Worm (Caenorhabditis elegans) whole organism, L4/young adult: ENCODE data around the gene K07H8.5.

ENCODE experiments used
- W03F9.2 ChIP-seq: fragments of 150-350 bp; optimal IDR thresholded peaks from 2 replicates; lab custom pipeline; 2014; ENCODE audit warnings: missing biosample characterization, missing genetic modification characterization
- dao-5 ChIP-seq: sonication (generic microtip); optimal IDR thresholded peaks from 2 replicates; lab custom pipeline; 2016; ENCODE audit warnings: missing genotype, missing genetic modification characterization, moderate library complexity, missing compliant biosample characterization
- him-1 ChIP-seq: sonication (generic microtip); optimal IDR thresholded peaks from 2 replicates; lab custom pipeline; 2016; ENCODE audit warnings: missing genotype, missing genetic modification reagents, missing genetic modification characterization, missing compliant biosample characterization

Gene K07H8.5

DNA sequence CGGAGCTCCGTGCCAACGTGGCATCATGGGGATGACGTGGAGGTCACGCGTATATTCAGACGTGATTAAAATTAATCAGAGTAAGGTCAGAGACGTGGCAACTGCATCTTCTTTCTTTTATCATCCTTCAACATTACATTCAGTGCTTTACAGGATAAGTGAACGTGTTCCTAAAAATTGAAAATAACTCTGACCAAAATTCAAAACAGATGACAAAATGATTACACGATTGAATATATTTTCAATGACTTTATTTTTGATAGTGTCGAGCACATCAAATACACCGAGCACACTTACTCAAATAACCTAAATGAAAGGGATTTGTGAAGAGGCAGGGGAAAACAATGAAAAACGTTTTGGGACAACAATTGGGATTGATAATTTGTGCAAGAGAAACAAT, 18.2 kb downstream of the K07H8.5 start, which contains the start of gene K07H8.9:
K07H8.9 (minus strand) TSS at position 125 of the 400 bp plus-strand sequence.
- no peak for TF ChIP-seq him-1 (tag; lab: Kevin White, UChicago)
- no peak for TF ChIP-seq W03F9.2
- TF ChIP-seq dao-5 (tag; lab: Kevin White, UChicago), result no peak

- TF ChIP-seq W03F9.2 (no peak), dao-5 (tag; lab: Kevin White, UChicago) (no peak), him-1 (tag; lab: Kevin White, UChicago) (no peak)
Measured at ce11 chrIV:8287287-8287686, 19.2 kb downstream of the K07H8.5 start.

ce11 chrIV:8289105-8289504, 21.0 kb downstream of the K07H8.5 start:
- TF ChIP-seq W03F9.2, result no peak
- TF ChIP-seq him-1 (tag; lab: Kevin White, UChicago), result no peak
- TF ChIP-seq dao-5 (tag; lab: Kevin White, UChicago), result no peak

ce11 chrIV:8289505-8289579, 21.2 kb downstream of the K07H8.5 start, which contains the start of gene nucl-1:
Gene nucl-1, minus strand, starts transcription at chrIV:8289530.
- TF ChIP-seq him-1 (tag; lab: Kevin White, UChicago) (no peak), W03F9.2 (no peak), dao-5 (tag; lab: Kevin White, UChicago) (no peak)

- peak; percentile 39 for TF ChIP-seq W03F9.2
- no peak for TF ChIP-seq him-1 (tag; lab: Kevin White, UChicago)
Measured at ce11 chrIV:8289580-8290323, 21.6 kb downstream of the K07H8.5 start, which contains the start of gene daf-31. Gene daf-31, plus strand, starts transcription at chrIV:8290273.

- TF ChIP-seq him-1 (tag; lab: Kevin White, UChicago) (no peak), dao-5 (tag; lab: Kevin White, UChicago) (no peak), W03F9.2 (no peak)
Measured at ce11 chrIV:8291232-8291631, 23.1 kb downstream of the K07H8.5 start, which contains the start of gene K07H8.2. Gene K07H8.2, plus strand, starts transcription at chrIV:8291532.

ce11 chrIV:8294650-8295049, 26.5 kb downstream of the K07H8.5 start, which contains the start of gene tbce-1:
Gene tbce-1, plus strand, starts transcription at chrIV:8294690.
- no peak for TF ChIP-seq him-1 (tag; lab: Kevin White, UChicago)
- TF ChIP-seq dao-5 (tag; lab: Kevin White, UChicago), result no peak
- no peak for TF ChIP-seq W03F9.2

DNA sequence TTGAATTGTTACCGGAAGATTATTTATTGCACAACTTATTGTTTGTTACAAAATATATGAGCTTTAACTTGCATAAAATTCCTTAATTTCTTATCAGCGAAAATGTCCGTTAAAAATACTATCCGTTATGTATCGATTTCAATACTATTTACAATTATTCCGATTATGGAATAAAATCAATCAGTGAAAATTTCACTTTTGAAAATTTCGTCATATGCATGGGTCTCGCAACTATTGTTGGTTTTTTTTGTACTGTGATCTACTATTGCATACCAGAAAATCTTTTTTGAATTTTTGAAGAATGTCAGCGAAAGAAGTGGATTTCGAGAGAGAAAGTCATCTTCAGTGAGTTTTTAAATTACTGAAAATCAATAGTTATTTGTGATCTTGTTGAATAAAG, 29.1 kb downstream of the K07H8.5 start, which contains the start of gene nprl-3:
nprl-3 (plus strand) TSS at position 301 of the 400 bp plus-strand sequence.
- TF ChIP-seq dao-5 (tag; lab: Kevin White, UChicago) (no peak), him-1 (tag; lab: Kevin White, UChicago) (no peak), W03F9.2 (no peak)

ce11 chrIV:8299636-8300035, 31.5 kb downstream of the K07H8.5 start, which contains the start of gene F35H10.6:
Gene F35H10.6, plus strand, starts transcription at chrIV:8299936.
- no peak for TF ChIP-seq W03F9.2

- TF ChIP-seq W03F9.2 (no peak), dao-5 (tag; lab: Kevin White, UChicago) (no peak), him-1 (tag; lab: Kevin White, UChicago) (no peak)
Measured at ce11 chrIV:8300468-8300867, 32.3 kb downstream of the K07H8.5 start, which contains the start of gene F35H10.5. Gene F35H10.5, plus strand, starts transcription at chrIV:8300768.

DNA sequence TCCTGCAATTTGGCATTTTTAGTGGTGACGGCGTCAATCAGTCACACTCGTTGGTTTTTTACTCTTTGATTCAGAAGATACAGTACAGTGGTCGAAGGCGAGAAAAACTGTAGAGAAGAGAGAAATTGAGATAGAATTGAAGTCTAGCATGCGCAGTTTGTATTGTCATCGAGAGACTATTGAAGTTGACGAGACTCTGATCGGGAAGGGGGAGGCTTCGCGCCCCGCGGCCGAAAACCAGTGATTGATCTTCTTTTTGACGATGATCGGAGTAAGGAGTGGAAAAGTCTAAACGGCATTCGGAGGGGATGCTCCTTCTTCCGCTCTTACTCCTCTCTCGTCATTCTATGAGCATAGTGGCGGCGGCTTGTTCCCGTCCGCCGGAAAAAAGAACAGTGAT, 33.8 kb downstream of the K07H8.5 start:
- no peak for TF ChIP-seq W03F9.2
- no peak for TF ChIP-seq dao-5 (tag; lab: Kevin White, UChicago)
- no peak for TF ChIP-seq him-1 (tag; lab: Kevin White, UChicago)

ce11 chrIV:8302648-8303161, 34.6 kb downstream of the K07H8.5 start:
- no peak for TF ChIP-seq him-1 (tag; lab: Kevin White, UChicago)
- TF ChIP-seq W03F9.2, result no peak
- TF ChIP-seq dao-5 (tag; lab: Kevin White, UChicago), result no peak

DNA sequence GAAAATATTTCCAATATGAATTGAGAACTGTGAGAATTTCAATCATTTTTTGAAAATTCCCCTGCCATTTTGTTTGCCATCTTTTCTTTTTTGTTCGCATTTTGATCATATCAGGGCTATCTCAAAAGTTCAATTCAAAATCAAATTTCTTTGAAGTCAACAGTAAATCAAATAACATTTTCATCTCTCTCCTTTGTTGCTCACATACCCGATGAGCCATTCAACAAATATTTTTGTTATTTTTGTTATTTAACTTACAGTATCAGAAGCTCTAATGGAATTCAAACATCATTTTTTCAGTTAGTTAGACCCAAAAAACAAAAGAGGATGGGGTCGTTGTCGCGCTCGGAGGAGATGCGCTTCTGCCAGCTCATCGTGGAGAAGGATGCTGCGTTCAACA, 35.5 kb downstream of the K07H8.5 start, which contains the start of gene vha-5:
vha-5 (plus strand) TSS at position 301 of the 400 bp plus-strand sequence.
- TF ChIP-seq W03F9.2 (no peak), dao-5 (tag; lab: Kevin White, UChicago) (no peak), him-1 (tag; lab: Kevin White, UChicago) (no peak)

DNA sequence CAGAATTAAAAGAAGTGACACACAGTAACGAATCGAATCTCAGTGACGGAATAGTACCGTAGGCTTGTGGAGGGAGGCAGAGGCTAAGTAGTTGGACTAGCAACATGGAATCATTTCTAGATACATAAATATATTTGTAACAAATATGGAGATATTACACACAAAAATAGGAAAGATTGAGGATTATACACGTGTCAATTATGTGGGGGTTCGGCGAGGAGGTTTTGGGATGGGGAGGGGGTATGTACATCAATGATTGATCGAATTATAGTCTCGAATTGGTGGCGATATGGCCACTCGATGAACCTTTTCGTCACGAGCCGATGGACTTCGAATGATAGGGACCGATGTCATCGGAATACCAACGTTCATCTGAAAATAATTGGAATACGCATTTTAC, 39.3 kb downstream of the K07H8.5 start:
- TF ChIP-seq W03F9.2 (no peak), dao-5 (tag; lab: Kevin White, UChicago) (no peak), him-1 (tag; lab: Kevin White, UChicago) (no peak)

ce11 chrIV:8312105-8312504, 44.0 kb downstream of the K07H8.5 start:
- TF ChIP-seq W03F9.2 (no peak), him-1 (tag; lab: Kevin White, UChicago) (no peak), dao-5 (tag; lab: Kevin White, UChicago) (no peak)
